Worm (Caenorhabditis elegans) whole organism, L4/young adult: Measurements from ENCODE around the gene F35F10.1.

ENCODE experiments used
- W03F9.2 ChIP-seq: fragments of 150-350 bp; optimal IDR thresholded peaks from 2 replicates; lab custom pipeline; 2014; ENCODE audit warnings: missing biosample characterization, missing genetic modification characterization
- dao-5 ChIP-seq: sonication (generic microtip); optimal IDR thresholded peaks from 2 replicates; lab custom pipeline; 2016; ENCODE audit warnings: missing genotype, missing genetic modification characterization, moderate library complexity, missing compliant biosample characterization
- him-1 ChIP-seq: sonication (generic microtip); optimal IDR thresholded peaks from 2 replicates; lab custom pipeline; 2016; ENCODE audit warnings: missing genotype, missing genetic modification reagents, missing genetic modification characterization, missing compliant biosample characterization

ce11 chrV:3357106-3357505 lies 41.0 kb downstream of the F35F10.1 start, which contains the start of gene scrm-3:
- TF ChIP-seq dao-5 (tag; lab: Kevin White, UChicago) (no peak), him-1 (no peak), W03F9.2 (tag; lab: Kevin White, UChicago) (no peak)
